Fruit fly (Drosophila melanogaster): Measurements from ENCODE around the gene RabGGTb.

The RabGGTb gene

dm6 chr2L:2856960-2857584 lies 21.8 kb upstream of the RabGGTb start, which contains the start of gene CG2991 (continued):
- peak; percentile 24 for TF ChIP-seq CG17385 (GFP tag; optimal IDR thresholded peaks at IDR 0.05)
- no peak for TF ChIP-seq tx (GFP tag; optimal IDR thresholded peaks at IDR 0.05)
- TF ChIP-seq Aef1 (GFP tag; IDR thresholded peaks at IDR 0.05) = no peak
- TF ChIP-seq kay (GFP tag; optimal IDR thresholded peaks at IDR 0.05) = no peak
- TF ChIP-seq CG7963 (GFP tag; IDR thresholded peaks at IDR 0.05; ENCODE audit: partially characterized antibody) = peak; percentile 70; the same call in 2 of the 3 replicates
- TF ChIP-seq dati (GFP tag; IDR thresholded peaks at IDR 0.05) = no peak
- peak; percentile 5 for TF ChIP-seq Fer3 (tag; optimal IDR thresholded peaks at IDR 0.05)
- peak; percentile 3 for TF ChIP-seq zfh2 (GFP tag; optimal IDR thresholded peaks at IDR 0.05)
- peak; percentile 82 for TF ChIP-seq sd (tag; optimal IDR thresholded peaks at IDR 0.05)
- peak; percentile 36; the same call in 1 of the 3 replicates for TF ChIP-seq CG34422 (GFP tag; IDR thresholded peaks at IDR 0.05)
- TF ChIP-seq sens (GFP tag) = peak; percentile 82
- TF ChIP-seq CG9817 (tag; optimal IDR thresholded peaks at IDR 0.05) = peak; percentile 8
- TF ChIP-seq CG16779 (GFP tag; IDR thresholded peaks at IDR 0.05) = no peak
- TF ChIP-seq CG9876 (GFP tag; optimal IDR thresholded peaks at IDR 0.05) = no peak
- TF ChIP-seq Sry-δ (GFP tag; optimal IDR thresholded peaks at IDR 0.05) = peak; percentile 96
- TF ChIP-seq caup (GFP tag; optimal IDR thresholded peaks at IDR 0.05; ENCODE audit: severe bottlenecking) = peak; percentile 56
- TF ChIP-seq Atf6 (GFP tag; IDR thresholded peaks at IDR 0.05) = no peak
- TF ChIP-seq Hmx (GFP tag; optimal IDR thresholded peaks at IDR 0.05) = no peak
- no peak for TF ChIP-seq Chrac-16 (GFP tag; optimal IDR thresholded peaks at IDR 0.05)
- no peak for TF ChIP-seq CG1792 (GFP tag; optimal IDR thresholded peaks at IDR 0.05)
- no peak for TF ChIP-seq ro (GFP tag; IDR thresholded peaks at IDR 0.05)
- TF ChIP-seq TFAM (GFP tag; optimal IDR thresholded peaks at IDR 0.05) = no peak
- no peak for TF ChIP-seq Antp (GFP tag; optimal IDR thresholded peaks at IDR 0.05)
- TF ChIP-seq CG7372 (GFP tag; IDR thresholded peaks at IDR 0.05) = no peak
- TF ChIP-seq ftz-f1 (GFP tag; optimal IDR thresholded peaks at IDR 0.05) = peak; percentile 15
- TF ChIP-seq slbo (GFP tag; IDR thresholded peaks at IDR 0.05) = no peak
- peak; percentile 91 for TF ChIP-seq CG6791 (GFP tag; IDR thresholded peaks at IDR 0.05; ENCODE audit: partially characterized antibody)
- TF ChIP-seq croc (GFP tag; conservative IDR thresholded peaks at IDR 0.05) = no peak
- TF ChIP-seq gsb (GFP tag; IDR thresholded peaks at IDR 0.05) = no peak
- peak; percentile 89 for TF ChIP-seq E2f2 (GFP tag; IDR thresholded peaks at IDR 0.05)
- TF ChIP-seq org-1 (GFP tag; optimal IDR thresholded peaks at IDR 0.05) = no peak
- no peak for TF ChIP-seq Lpt (GFP tag; optimal IDR thresholded peaks at IDR 0.05)
- peak; percentile 33; the same call in 1 of the 3 replicates for TF ChIP-seq so (GFP tag; IDR thresholded peaks at IDR 0.05)
- TF ChIP-seq btn (GFP tag; optimal IDR thresholded peaks at IDR 0.05) = no peak
- no peak for TF ChIP-seq dmrt99B (tag; optimal IDR thresholded peaks at IDR 0.05)
- no peak for TF ChIP-seq CG33557 (GFP tag; optimal IDR thresholded peaks at IDR 0.05)
- peak; percentile 86 for TF ChIP-seq CG4617 (GFP tag; optimal IDR thresholded peaks at IDR 0.05; ENCODE audit: borderline replicate concordance)
- no peak for TF ChIP-seq CG18619 (GFP tag; optimal IDR thresholded peaks at IDR 0.05)
- TF ChIP-seq en (GFP tag; optimal IDR thresholded peaks at IDR 0.05) = no peak
- peak; percentile 90; the same call in 3 of the 4 replicates for TF ChIP-seq chinmo (GFP tag; IDR thresholded peaks at IDR 0.05; ENCODE audit: partially characterized antibody)
- no peak for TF ChIP-seq CG9609 (GFP tag; optimal IDR thresholded peaks at IDR 0.05)
- no peak for TF ChIP-seq wor (GFP tag; IDR thresholded peaks at IDR 0.05)
- TF ChIP-seq cas (GFP tag; IDR thresholded peaks at IDR 0.05) = no peak
- no peak for TF ChIP-seq vfl (GFP tag; optimal IDR thresholded peaks at IDR 0.05)
- no peak for TF ChIP-seq ranshi (GFP tag; IDR thresholded peaks at IDR 0.05)
- TF ChIP-seq CG10959 (GFP tag; IDR thresholded peaks at IDR 0.05) = no peak
- no peak for TF ChIP-seq sr (GFP tag; IDR thresholded peaks at IDR 0.05)
- TF ChIP-seq gcm (GFP tag; optimal IDR thresholded peaks at IDR 0.05) = no peak
- no peak for TF ChIP-seq kah (GFP tag; optimal IDR thresholded peaks at IDR 0.05)
- TF ChIP-seq Atf3 (GFP tag; optimal IDR thresholded peaks at IDR 0.05) = no peak
- TF ChIP-seq fd96Cb (tag; optimal IDR thresholded peaks at IDR 0.05) = no peak
- TF ChIP-seq CG14667 (GFP tag; IDR thresholded peaks at IDR 0.05) = no peak

Measured in whole organism, embryonic.